Fruit fly (Drosophila melanogaster) whole organism, embryonic: ENCODE results near the gene CG5758.
A peak's percentile ranks its signal among the peaks of the same experiment; 100 is the strongest.

ENCODE experiments used
- Blimp-1 ChIP-seq: fragments of 200-800 bp; sonication (Bioruptor generic); optimal IDR thresholded peaks from 3 replicates; lab custom pipeline; 2018; ENCODE audit warnings: missing biosample characterization, missing genetic modification characterization, mild to moderate bottlenecking, moderate library complexity, missing genetic modification reagents
- CG10366 ChIP-seq: fragments of 200-800 bp; sonication (Bioruptor generic); IDR thresholded peaks from 2 replicates; pipeline ENCODE4 v1.3.6; 2022; ENCODE audit warnings: missing biosample characterization, missing genetic modification characterization
- CG10431 ChIP-seq: fragments of 200-800 bp; sonication (Bioruptor generic); optimal IDR thresholded peaks from 3 replicates; lab custom pipeline; 2018; ENCODE audit warnings: missing biosample characterization, mild to moderate bottlenecking, missing genetic modification characterization
- CG10565 ChIP-seq: fragments of 200-800 bp; sonication (Bioruptor generic); optimal IDR thresholded peaks from 3 replicates; lab custom pipeline; 2016; ENCODE audit warnings: missing biosample characterization, mild to moderate bottlenecking, missing genetic modification characterization
- CG12219 ChIP-seq: fragments of 200-800 bp; sonication (Bioruptor generic); optimal IDR thresholded peaks from 3 replicates; lab custom pipeline; 2018; ENCODE audit warnings: missing biosample characterization, mild to moderate bottlenecking, missing genetic modification characterization
- CG12299 ChIP-seq: fragments of 200-800 bp; sonication (Bioruptor generic); optimal IDR thresholded peaks from 2 replicates; lab custom pipeline; 2018; ENCODE audit warnings: missing biosample characterization, mild to moderate bottlenecking, missing genetic modification characterization
- CG13424 ChIP-seq: fragments of 200-800 bp; sonication (Bioruptor generic); optimal IDR thresholded peaks from 2 replicates; lab custom pipeline; 2019; ENCODE audit warnings: missing biosample characterization, mild to moderate bottlenecking, missing genetic modification characterization, moderate library complexity
- CG13775 ChIP-seq: fragments of 200-800 bp; sonication (Bioruptor generic); optimal IDR thresholded peaks from 3 replicates; lab custom pipeline; 2017; ENCODE audit warnings: missing biosample characterization, mild to moderate bottlenecking, missing genetic modification characterization
- CG14050 ChIP-seq: fragments of 200-800 bp; sonication (Bioruptor generic); IDR thresholded peaks from 3 replicates; pipeline ENCODE4 v1.3.6; 2022; ENCODE audit warnings: missing biosample characterization, missing genetic modification characterization
- CG14860 ChIP-seq: fragments of 200-800 bp; sonication (Bioruptor generic); IDR thresholded peaks from 3 replicates; pipeline ENCODE4 v1.3.6; 2022; ENCODE audit warnings: missing biosample characterization, missing genetic modification characterization; ENCODE audit not compliant: partially characterized antibody
- CG15011 ChIP-seq: fragments of 200-800 bp; sonication (Bioruptor generic); optimal IDR thresholded peaks from 3 replicates; lab custom pipeline; 2018; ENCODE audit warnings: missing biosample characterization, mild to moderate bottlenecking, missing genetic modification characterization
- CG1792 ChIP-seq: fragments of 200-800 bp; sonication (Bioruptor generic); optimal IDR thresholded peaks from 2 replicates; lab custom pipeline; 2016; ENCODE audit warnings: missing biosample characterization, missing genetic modification characterization
- CG32767 ChIP-seq: fragments of 200-800 bp; sonication (Bioruptor generic); IDR thresholded peaks from 2 replicates; pipeline ENCODE4 v1.3.6; 2022; ENCODE audit warnings: missing biosample characterization, missing genetic modification characterization
- CG32772 ChIP-seq: fragments of 200-800 bp; sonication (Bioruptor generic); IDR thresholded peaks from 2 replicates; pipeline ENCODE4 v1.3.6; 2022; ENCODE audit warnings: missing biosample characterization, missing genetic modification characterization
- CG34422 ChIP-seq: fragments of 200-800 bp; sonication (Bioruptor generic); IDR thresholded peaks from 3 replicates; pipeline ENCODE4 v1.3.6; 2022; ENCODE audit warnings: missing biosample characterization, missing genetic modification characterization
- CG4617 ChIP-seq: fragments of 200-800 bp; sonication (Bioruptor generic); optimal IDR thresholded peaks from 3 replicates; lab custom pipeline; 2016; ENCODE audit warnings: missing biosample characterization, missing genetic modification characterization, borderline replicate concordance
- CG6791 ChIP-seq: fragments of 200-800 bp; sonication (Bioruptor generic); IDR thresholded peaks from 3 replicates; pipeline ENCODE4 v1.3.6; 2022; ENCODE audit warnings: missing biosample characterization, missing genetic modification characterization; ENCODE audit not compliant: partially characterized antibody
- CG6813 ChIP-seq: fragments of 200-800 bp; sonication (Bioruptor generic); optimal IDR thresholded peaks from 2 replicates; lab custom pipeline; 2017; ENCODE audit warnings: missing biosample characterization, missing genetic modification characterization, mild to moderate bottlenecking, moderate library complexity, missing genetic modification reagents
- CG8359 ChIP-seq: fragments of 200-800 bp; sonication (Bioruptor generic); optimal IDR thresholded peaks from 2 replicates; lab custom pipeline; 2017; ENCODE audit warnings: missing biosample characterization, mild to moderate bottlenecking, missing genetic modification characterization, borderline replicate concordance
- D19A ChIP-seq: fragments of 200-800 bp; optimal IDR thresholded peaks from 3 replicates; lab custom pipeline; 2019; ENCODE audit warnings: missing biosample characterization, mild to moderate bottlenecking, missing genetic modification characterization, moderate library complexity
- Dll ChIP-seq: fragments of 200-800 bp; sonication (Bioruptor generic); IDR thresholded peaks from 4 replicates; pipeline ENCODE4 v1.3.6; 2022; ENCODE audit warnings: missing biosample characterization, missing genetic modification characterization; ENCODE audit not compliant: partially characterized antibody
- E2f2 ChIP-seq: fragments of 200-800 bp; sonication (Bioruptor generic); IDR thresholded peaks from 2 replicates; pipeline ENCODE4 v1.3.6; 2022; ENCODE audit warnings: missing biosample characterization, missing genetic modification characterization
- H2.0 ChIP-seq: fragments of 200-800 bp; sonication (Bioruptor generic); IDR thresholded peaks from 2 replicates; pipeline ENCODE4 v1.3.6; 2022; ENCODE audit warnings: missing biosample characterization, missing genetic modification characterization
- Med ChIP-seq: fragments of 200-800 bp; sonication (Bioruptor generic); peaks from one replicate; lab custom pipeline; 2016; ENCODE audit warnings: missing biosample characterization, missing genetic modification characterization, mild to moderate bottlenecking, inconsistent platforms, moderate library complexity
- NC2α ChIP-seq: fragments of 200-800 bp; sonication (Bioruptor generic); optimal IDR thresholded peaks from 2 replicates; lab custom pipeline; 2016; ENCODE audit warnings: missing biosample characterization, missing genetic modification characterization
- Nf-YC ChIP-seq: fragments of 200-800 bp; optimal IDR thresholded peaks from 3 replicates; lab custom pipeline; 2019; ENCODE audit warnings: missing biosample characterization, mild to moderate bottlenecking, missing genetic modification characterization, moderate library complexity
- Tbp ChIP-seq: fragments of >200 bp; optimal IDR thresholded peaks from 2 replicates; lab custom pipeline; 2018; ENCODE audit warnings: missing biosample characterization, missing genetic modification characterization
- Usf ChIP-seq: fragments of 200-800 bp; sonication (Bioruptor generic); optimal IDR thresholded peaks from 2 replicates; lab custom pipeline; 2017; ENCODE audit warnings: missing genotype, missing biosample characterization, missing genetic modification characterization
- crol ChIP-seq: fragments of 200-800 bp; sonication (Bioruptor generic); IDR thresholded peaks from 2 replicates; pipeline ENCODE4 v1.3.6; 2022; ENCODE audit warnings: missing biosample characterization, missing genetic modification characterization
- danr ChIP-seq: fragments of 200-800 bp; sonication (Bioruptor generic); IDR thresholded peaks from 2 replicates; pipeline ENCODE4 v1.3.6; 2022; ENCODE audit warnings: missing biosample characterization, missing genetic modification characterization
- dpn ChIP-seq, 2 experiments: fragments of 200-800 bp; sonication (Bioruptor generic); optimal IDR thresholded peaks; 3 replicates each; lab custom pipeline; 2016; ENCODE audit warnings: missing biosample characterization in 2 of 2, missing genetic modification characterization in 2 of 2
- ems ChIP-seq: fragments of 200-800 bp; sonication (Bioruptor generic); optimal IDR thresholded peaks from 3 replicates; lab custom pipeline; 2016; ENCODE audit warnings: missing biosample characterization, missing genetic modification characterization
- fd102C ChIP-seq: fragments of 200-800 bp; sonication (Bioruptor generic); optimal IDR thresholded peaks from 2 replicates; lab custom pipeline; 2018; ENCODE audit warnings: missing biosample characterization, mild to moderate bottlenecking, missing genetic modification characterization, moderate library complexity
- lilli ChIP-seq: fragments of 200-800 bp; sonication (Bioruptor generic); optimal IDR thresholded peaks from 3 replicates; lab custom pipeline; 2016; ENCODE audit warnings: missing biosample characterization, missing genetic modification characterization
- nmo ChIP-seq: fragments of 200-800 bp; sonication (Bioruptor generic); optimal IDR thresholded peaks from 2 replicates; lab custom pipeline; 2018; ENCODE audit warnings: missing biosample characterization, mild to moderate bottlenecking, missing genetic modification characterization, moderate library complexity
- pnt ChIP-seq: fragments of 200-800 bp; sonication (Bioruptor generic); optimal IDR thresholded peaks from 3 replicates; lab custom pipeline; 2016; ENCODE audit warnings: missing biosample characterization, missing genetic modification characterization
- prd ChIP-seq, 3 experiments: fragments of >200 bp in 2 of 3; fragments of 200-800 bp in 1 of 3; sonication (Bioruptor generic) in 1 of 3; optimal IDR thresholded peaks in 2 of 3; IDR thresholded peaks in 1 of 3; 2 replicates in 2 of 3; 3 replicates in 1 of 3; pipeline versions ENCODE4 v1.3.6 to Lab custom; 2017 to 2022; ENCODE audit warnings: missing biosample characterization in 1 of 3, missing genetic modification characterization in 1 of 3
- ranshi ChIP-seq: fragments of 200-800 bp; sonication (Bioruptor generic); IDR thresholded peaks from 2 replicates; pipeline ENCODE4 v1.3.6; 2022; ENCODE audit warnings: missing biosample characterization, missing genetic modification characterization
- ro ChIP-seq: fragments of 200-800 bp; sonication (Bioruptor generic); IDR thresholded peaks from 2 replicates; pipeline ENCODE4 v1.3.6; 2022; ENCODE audit warnings: missing biosample characterization, missing genetic modification characterization
- sisA ChIP-seq: fragments of 200-800 bp; sonication (Bioruptor generic); IDR thresholded peaks from 2 replicates; pipeline ENCODE4 v1.3.6; 2022; ENCODE audit warnings: missing biosample characterization, missing genetic modification characterization
- slou ChIP-seq: fragments of 200-800 bp; sonication (Bioruptor generic); optimal IDR thresholded peaks from 3 replicates; lab custom pipeline; 2016; ENCODE audit warnings: missing biosample characterization, missing genetic modification characterization
- tna ChIP-seq: fragments of 200-800 bp; sonication (Bioruptor generic); IDR thresholded peaks from 2 replicates; pipeline ENCODE4 v1.3.6; 2022; ENCODE audit warnings: missing biosample characterization, missing genetic modification characterization; ENCODE audit not compliant: partially characterized antibody
- toy ChIP-seq: fragments of 200-800 bp; sonication (Bioruptor generic); IDR thresholded peaks from 2 replicates; pipeline ENCODE4 v1.3.6; 2022; ENCODE audit warnings: missing biosample characterization, missing genetic modification characterization
- tup ChIP-seq: fragments of 200-800 bp; sonication (Bioruptor generic); optimal IDR thresholded peaks from 2 replicates; lab custom pipeline; 2016; ENCODE audit warnings: missing biosample characterization, mild to moderate bottlenecking, missing genetic modification characterization, moderate library complexity
- unc-4 ChIP-seq: fragments of 200-800 bp; sonication (Bioruptor generic); IDR thresholded peaks from 2 replicates; pipeline ENCODE4 v1.3.6; 2022; ENCODE audit warnings: missing biosample characterization, missing genetic modification characterization; ENCODE audit not compliant: partially characterized antibody
- unpg ChIP-seq: fragments of 200-800 bp; sonication (Bioruptor generic); optimal IDR thresholded peaks from 3 replicates; lab custom pipeline; 2018; ENCODE audit warnings: missing biosample characterization, mild to moderate bottlenecking, missing genetic modification characterization, moderate library complexity
- vfl ChIP-seq: fragments of 200-800 bp; sonication (Bioruptor generic); optimal IDR thresholded peaks from 2 replicates; lab custom pipeline; 2016; ENCODE audit warnings: missing biosample characterization, missing genetic modification characterization

CG5758 gene

DNA sequence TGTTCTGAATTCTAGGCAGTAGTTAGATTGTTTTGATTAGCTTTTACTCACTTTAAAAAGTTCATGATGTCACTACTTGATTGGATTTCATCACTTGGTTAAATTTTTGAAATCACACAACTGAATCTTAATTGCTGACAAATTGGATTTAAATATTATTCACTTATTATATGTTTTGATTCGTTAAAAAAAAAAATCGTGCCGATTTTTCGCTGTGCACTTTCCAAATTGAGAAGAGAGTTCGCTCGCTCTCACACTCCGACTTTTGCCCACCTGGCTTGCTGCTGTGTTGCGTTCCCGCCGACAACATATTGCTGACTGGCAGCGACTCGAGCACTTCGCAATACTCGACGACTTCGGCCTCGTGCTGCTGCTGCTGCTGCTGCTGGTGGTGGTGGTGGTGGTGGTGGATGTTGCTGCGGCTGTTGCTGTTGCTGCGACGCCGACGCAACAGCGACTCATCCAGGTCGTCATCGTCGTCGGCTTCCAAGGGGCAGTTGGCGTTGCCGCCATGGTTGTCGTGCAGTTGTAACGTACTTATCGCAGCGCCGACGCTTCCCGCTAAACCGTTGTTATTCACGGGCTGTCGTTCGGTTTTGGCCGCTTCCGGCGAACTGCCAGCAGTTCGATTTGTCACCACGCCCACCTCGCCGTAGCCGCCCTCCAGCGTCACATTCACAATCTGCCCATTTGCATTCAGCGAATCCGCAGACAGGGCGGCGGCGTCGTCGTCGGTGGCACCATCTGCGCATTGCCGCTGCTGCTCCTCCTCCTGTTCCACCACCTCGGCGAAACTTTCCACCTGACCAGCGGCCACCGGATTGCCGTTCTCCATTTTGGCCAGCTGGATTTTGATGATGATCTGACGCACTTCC is 21.9 kb downstream of the CG5758 start (continued):
- peak; percentile 68 to 79 for TF ChIP-seq dpn (GFP tag; optimal IDR thresholded peaks at IDR 0.05; lab: Kevin White, UChicago)
- TF ChIP-seq CG15011 (GFP tag; lab: Kevin White, UChicago) = peak; percentile 19
- peak; percentile 41 for TF ChIP-seq Nf-YC (tag; lab: Kevin White, UChicago)
- peak; percentile 16 for TF ChIP-seq pnt (GFP tag; lab: Kevin White, UChicago)
- TF ChIP-seq CG6813 (GFP tag; lab: Kevin White, UChicago) = peak; percentile 56
- TF ChIP-seq D19A (tag; lab: Kevin White, UChicago) = peak; percentile 31
- no peak for TF ChIP-seq Tbp
- no peak for TF ChIP-seq tna (GFP tag; lab: Robert Waterston, UW)
- no peak for TF ChIP-seq fd102C
- TF ChIP-seq Med = peak; percentile 84
- TF ChIP-seq prd (optimal IDR thresholded peaks at IDR 0.05; lab: Kevin White, UChicago) = no peak
- TF ChIP-seq prd (GFP tag; IDR thresholded peaks at IDR 0.05; lab: Robert Waterston, UW) = peak; percentile 62
- TF ChIP-seq nmo (GFP tag; lab: Kevin White, UChicago) = peak; percentile 68
- TF ChIP-seq toy (GFP tag; lab: Robert Waterston, UW) = no peak
- peak; percentile 60; the same call in 1 of the 2 replicates for TF ChIP-seq CG32772 (GFP tag; lab: Robert Waterston, UW)
- TF ChIP-seq unc-4 (GFP tag; lab: Robert Waterston, UW) = no peak
- TF ChIP-seq tup (GFP tag; lab: Kevin White, UChicago) = no peak
- peak; percentile 60; the same call in 1 of the 2 replicates for TF ChIP-seq CG32767 (GFP tag; lab: Robert Waterston, UW)
- no peak for TF ChIP-seq CG10431
- peak; percentile 32; the same call in 2 of the 3 replicates for TF ChIP-seq CG14050 (GFP tag; lab: Robert Waterston, UW)
- TF ChIP-seq lilli (GFP tag; lab: Kevin White, UChicago) = peak; percentile 72
- peak; percentile 42 for TF ChIP-seq CG12219 (GFP tag; lab: Kevin White, UChicago)
- no peak for TF ChIP-seq Dll
- TF ChIP-seq CG6791 (GFP tag; lab: Robert Waterston, UW) = no peak
- peak; percentile 70 for TF ChIP-seq unpg (GFP tag; lab: Kevin White, UChicago)
- TF ChIP-seq ro (GFP tag; lab: Robert Waterston, UW) = no peak
- TF ChIP-seq vfl (GFP tag; lab: Kevin White, UChicago) = peak; percentile 48
- no peak for TF ChIP-seq CG14860 (GFP tag; lab: Robert Waterston, UW)
- peak; percentile 17 for TF ChIP-seq CG8359 (GFP tag; lab: Kevin White, UChicago)
- peak; percentile 68 for TF ChIP-seq Blimp-1 (GFP tag; lab: Kevin White, UChicago)
- no peak for TF ChIP-seq CG12299
- TF ChIP-seq Usf (GFP tag; lab: Kevin White, UChicago) = no peak
- TF ChIP-seq CG1792 (GFP tag; lab: Kevin White, UChicago) = no peak
- TF ChIP-seq NC2α (GFP tag; lab: Kevin White, UChicago) = no peak
- TF ChIP-seq CG10565 (GFP tag; lab: Kevin White, UChicago) = no peak
- TF ChIP-seq slou (GFP tag; lab: Kevin White, UChicago) = peak; percentile 45
- TF ChIP-seq crol (GFP tag; lab: Robert Waterston, UW) = no peak
- peak; percentile 63 for TF ChIP-seq CG13775 (GFP tag; lab: Kevin White, UChicago)
- peak; percentile 39; the same call in 1 of the 2 replicates for TF ChIP-seq E2f2 (GFP tag; lab: Robert Waterston, UW)
- TF ChIP-seq danr = 0 out of 2 replicates have a peak, but pooled peaks have one; percentile 27
- TF ChIP-seq ems (GFP tag; lab: Kevin White, UChicago) = peak; percentile 40
- TF ChIP-seq sisA = peak; percentile 38; the same call in 1 of the 2 replicates
- TF ChIP-seq ranshi (GFP tag; lab: Robert Waterston, UW) = no peak
- TF ChIP-seq CG34422 (GFP tag; lab: Robert Waterston, UW) = peak; percentile 38; the same call in 2 of the 3 replicates
- TF ChIP-seq H2.0 (GFP tag; lab: Robert Waterston, UW) = peak; percentile 33; the same call in 1 of the 2 replicates
- TF ChIP-seq CG13424 = peak; percentile 69
- TF ChIP-seq CG4617 (GFP tag; lab: Kevin White, UChicago) = peak; percentile 4
- peak; percentile 42 for TF ChIP-seq CG10366 (GFP tag; lab: Robert Waterston, UW)
